Fruit fly (Drosophila melanogaster): Measurements from ENCODE around the gene ppk5.

DNA sequence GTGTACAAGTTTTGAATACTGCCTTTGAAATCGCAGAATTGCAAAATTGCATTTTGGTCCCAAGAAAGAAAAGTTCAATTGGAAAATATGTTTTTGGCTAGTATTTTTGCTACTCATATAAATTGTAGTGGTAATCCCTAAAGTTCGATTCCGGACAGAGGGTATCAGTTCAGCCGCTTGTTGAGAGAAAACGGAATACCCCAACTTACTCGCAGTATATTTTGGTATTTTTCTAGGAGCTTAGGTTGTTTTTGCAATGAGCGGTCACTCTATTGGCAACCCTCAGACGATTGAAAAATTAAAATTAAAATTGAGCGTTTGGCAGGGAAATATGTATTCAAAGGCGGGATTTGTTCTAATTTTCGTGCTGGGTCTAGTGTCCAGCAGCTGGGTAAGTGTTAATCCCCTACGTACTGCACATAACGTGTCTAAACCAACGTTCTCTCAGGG is 39.9 kb downstream of the ppk5 start:
- TF ChIP-seq nom (GFP tag; optimal IDR thresholded peaks at IDR 0.05) (no peak), sug (tag; optimal IDR thresholded peaks at IDR 0.05) (no peak), CG1602 (GFP tag; optimal IDR thresholded peaks at IDR 0.05) (no peak), CG16863 (GFP tag; optimal IDR thresholded peaks at IDR 0.05) (no peak), CG8359 (GFP tag; optimal IDR thresholded peaks at IDR 0.05; ENCODE audit: borderline replicate concordance) (no peak), CG8944 (GFP tag; optimal IDR thresholded peaks at IDR 0.05) (no peak), Doc3 (GFP tag; IDR thresholded peaks at IDR 0.05; ENCODE audit: partially characterized antibody) (no peak), CG3281 (GFP tag; optimal IDR thresholded peaks at IDR 0.05) (no peak), CG14441 (GFP tag; IDR thresholded peaks at IDR 0.05) (no peak), pan (optimal IDR thresholded peaks at IDR 0.05) (no peak), pan (GFP tag; optimal IDR thresholded peaks at IDR 0.05 in 1 of 2, IDR thresholded peaks at IDR 0.05 in 1 of 2) (no peak), stwl (tag; optimal IDR thresholded peaks at IDR 0.05) (peak; percentile 58), zfh2 (GFP tag; optimal IDR thresholded peaks at IDR 0.05) (no peak), h (optimal IDR thresholded peaks at IDR 0.05) (no peak), slou (GFP tag; optimal IDR thresholded peaks at IDR 0.05) (no peak)

All from whole organism, embryonic.